Fruit fly (Drosophila melanogaster) whole organism, embryonic: ENCODE data around the gene ND-18.

Source experiments
- Antp ChIP-seq: fragments of 200-800 bp; sonication (Bioruptor generic); optimal IDR thresholded peaks from 3 replicates; lab custom pipeline; 2016; ENCODE audit warnings: missing biosample characterization, missing genetic modification characterization
- Atf-2 ChIP-seq: fragments of 200-800 bp; sonication (Bioruptor generic); optimal IDR thresholded peaks from 2 replicates; lab custom pipeline; 2016; ENCODE audit warnings: missing biosample characterization, missing genetic modification characterization
- Atf3 ChIP-seq: fragments of 200-800 bp; sonication (Bioruptor generic); optimal IDR thresholded peaks from 3 replicates; lab custom pipeline; 2016; ENCODE audit warnings: missing biosample characterization, missing genetic modification characterization
- Awh ChIP-seq: fragments of 200-800 bp; sonication (Bioruptor generic); IDR thresholded peaks from 2 replicates; pipeline ENCODE4, ENCODE4 v1.3.6; 2022; ENCODE audit warnings: missing biosample characterization, missing genetic modification characterization
- CG10565 ChIP-seq: fragments of 200-800 bp; sonication (Bioruptor generic); optimal IDR thresholded peaks from 3 replicates; lab custom pipeline; 2016; ENCODE audit warnings: missing biosample characterization, mild to moderate bottlenecking, missing genetic modification characterization
- CG1233 ChIP-seq: fragments of 200-800 bp; sonication (Bioruptor generic); optimal IDR thresholded peaks from 4 replicates; lab custom pipeline; 2018; ENCODE audit warnings: missing biosample characterization, mild to moderate bottlenecking, missing genetic modification characterization
- CG13287 ChIP-seq: fragments of 200-800 bp; sonication (Bioruptor generic); IDR thresholded peaks from 2 replicates; pipeline ENCODE4 v1.3.6; 2022; ENCODE audit warnings: missing biosample characterization, missing genetic modification characterization; ENCODE audit not compliant: partially characterized antibody
- CG13296 ChIP-seq: fragments of 200-800 bp; sonication (Bioruptor generic); optimal IDR thresholded peaks from 3 replicates; lab custom pipeline; 2018; ENCODE audit warnings: missing biosample characterization, mild to moderate bottlenecking, missing genetic modification characterization
- CG13894 ChIP-seq: fragments of 200-800 bp; sonication (Bioruptor generic); optimal IDR thresholded peaks from 3 replicates; lab custom pipeline; 2018; ENCODE audit warnings: missing biosample characterization, mild to moderate bottlenecking, missing genetic modification characterization, moderate library complexity
- CG15073 ChIP-seq: fragments of 200-800 bp; sonication (Bioruptor generic); optimal IDR thresholded peaks from 2 replicates; lab custom pipeline; 2016; ENCODE audit warnings: missing biosample characterization, missing genetic modification characterization
- CG18262 ChIP-seq: fragments of 200-800 bp; optimal IDR thresholded peaks from 3 replicates; lab custom pipeline; 2019; ENCODE audit warnings: missing biosample characterization, mild to moderate bottlenecking, missing genetic modification characterization, moderate library complexity
- CG2116 ChIP-seq: fragments of 200-800 bp; sonication (Bioruptor generic); optimal IDR thresholded peaks from 3 replicates; lab custom pipeline; 2018; ENCODE audit warnings: missing biosample characterization, mild to moderate bottlenecking, missing genetic modification characterization
- CG2120 ChIP-seq: fragments of 200-800 bp; sonication (Bioruptor generic); optimal IDR thresholded peaks from 3 replicates; lab custom pipeline; 2016; ENCODE audit warnings: missing biosample characterization, missing genetic modification characterization
- CG2199 ChIP-seq: fragments of 200-800 bp; sonication (Bioruptor generic); IDR thresholded peaks from 3 replicates; pipeline ENCODE4 v1.3.6; 2022; ENCODE audit warnings: missing biosample characterization, missing genetic modification characterization
- CG3281 ChIP-seq: fragments of 200-800 bp; sonication (Bioruptor generic); optimal IDR thresholded peaks from 3 replicates; lab custom pipeline; 2017; ENCODE audit warnings: missing biosample characterization, mild to moderate bottlenecking, missing genetic modification characterization
- CG33557 ChIP-seq: fragments of 200-800 bp; sonication (Bioruptor generic); optimal IDR thresholded peaks from 2 replicates; lab custom pipeline; 2019; ENCODE audit warnings: missing biosample characterization, mild to moderate bottlenecking, missing genetic modification characterization, moderate library complexity
- CG34422 ChIP-seq: fragments of 200-800 bp; sonication (Bioruptor generic); IDR thresholded peaks from 3 replicates; pipeline ENCODE4 v1.3.6; 2022; ENCODE audit warnings: missing biosample characterization, missing genetic modification characterization
- CG6854 ChIP-seq: fragments of 200-800 bp; sonication (Bioruptor generic); optimal IDR thresholded peaks from 3 replicates; lab custom pipeline; 2017; ENCODE audit warnings: missing biosample characterization, mild to moderate bottlenecking, missing genetic modification characterization
- CG8765 ChIP-seq: fragments of 200-800 bp; sonication (Bioruptor generic); IDR thresholded peaks from 2 replicates; pipeline ENCODE4 v1.3.6; 2022; ENCODE audit warnings: missing biosample characterization, missing genetic modification characterization
- CG9215 ChIP-seq: fragments of 200-800 bp; sonication (Bioruptor generic); IDR thresholded peaks from 2 replicates; pipeline ENCODE4 v1.3.6; 2022; ENCODE audit warnings: missing biosample characterization, missing genetic modification characterization
- CG9797 ChIP-seq: fragments of 200-800 bp; sonication (Bioruptor generic); optimal IDR thresholded peaks from 3 replicates; lab custom pipeline; 2018; ENCODE audit warnings: missing biosample characterization, mild to moderate bottlenecking, missing genetic modification characterization
- Doc2 ChIP-seq: fragments of 200-800 bp; sonication (Bioruptor generic); IDR thresholded peaks from 2 replicates; pipeline ENCODE4 v1.3.6; 2022; ENCODE audit warnings: missing biosample characterization, missing genetic modification characterization
- H2.0 ChIP-seq: fragments of 200-800 bp; sonication (Bioruptor generic); IDR thresholded peaks from 2 replicates; pipeline ENCODE4 v1.3.6; 2022; ENCODE audit warnings: missing biosample characterization, missing genetic modification characterization
- NC2β ChIP-seq: fragments of 200-800 bp; sonication (Bioruptor generic); optimal IDR thresholded peaks from 2 replicates; lab custom pipeline; 2016; ENCODE audit warnings: missing biosample characterization, missing genetic modification characterization
- NK7.1 ChIP-seq: fragments of 200-800 bp; sonication (Bioruptor generic); optimal IDR thresholded peaks from 3 replicates; lab custom pipeline; 2016; ENCODE audit warnings: missing biosample characterization, missing genetic modification characterization
- Sry-β ChIP-seq: fragments of 200-800 bp; sonication (Bioruptor generic); optimal IDR thresholded peaks from 2 replicates; lab custom pipeline; 2018; ENCODE audit warnings: missing biosample characterization, mild to moderate bottlenecking, missing genetic modification characterization, moderate library complexity
- aop ChIP-seq: fragments of 200-800 bp; sonication (Bioruptor generic); IDR thresholded peaks from 2 replicates; pipeline ENCODE4 v1.3.6; 2022; ENCODE audit warnings: missing biosample characterization, missing genetic modification characterization
- bigmax ChIP-seq: fragments of 200-800 bp; sonication (Bioruptor generic); optimal IDR thresholded peaks from 2 replicates; lab custom pipeline; 2018; ENCODE audit warnings: missing biosample characterization, mild to moderate bottlenecking, missing genetic modification characterization
- dan ChIP-seq: fragments of 200-800 bp; sonication (Bioruptor generic); IDR thresholded peaks from 2 replicates; pipeline ENCODE4 v1.3.6; 2022; ENCODE audit warnings: missing biosample characterization, missing genetic modification characterization
- dati ChIP-seq: fragments of 200-800 bp; sonication (Bioruptor generic); IDR thresholded peaks from 2 replicates; pipeline ENCODE4 v1.3.6; 2022; ENCODE audit warnings: missing biosample characterization, missing genetic modification characterization
- dpn ChIP-seq, 2 experiments: fragments of 200-800 bp; sonication (Bioruptor generic); optimal IDR thresholded peaks; 3 replicates each; lab custom pipeline; 2016; ENCODE audit warnings: missing biosample characterization in 2 of 2, missing genetic modification characterization in 2 of 2
- dysf ChIP-seq: fragments of 200-800 bp; sonication (Bioruptor generic); IDR thresholded peaks from 3 replicates; pipeline ENCODE4 v1.3.6; 2022; ENCODE audit warnings: missing biosample characterization, missing genetic modification characterization
- ems ChIP-seq: fragments of 200-800 bp; sonication (Bioruptor generic); optimal IDR thresholded peaks from 3 replicates; lab custom pipeline; 2016; ENCODE audit warnings: missing biosample characterization, missing genetic modification characterization
- gce ChIP-seq: fragments of 200-800 bp; sonication (Bioruptor generic); IDR thresholded peaks from 3 replicates; pipeline ENCODE4 v1.3.6; 2022; ENCODE audit warnings: missing biosample characterization, missing genetic modification characterization
- gcm2 ChIP-seq: fragments of 200-800 bp; sonication (Bioruptor generic); optimal IDR thresholded peaks from 2 replicates; lab custom pipeline; 2016; ENCODE audit warnings: missing biosample characterization, missing genetic modification characterization
- grau ChIP-seq: fragments of 200-800 bp; optimal IDR thresholded peaks from 3 replicates; lab custom pipeline; 2019; ENCODE audit warnings: missing biosample characterization, mild to moderate bottlenecking, missing genetic modification characterization, moderate library complexity
- grn ChIP-seq: fragments of 200-800 bp; sonication (Bioruptor generic); optimal IDR thresholded peaks from 3 replicates; lab custom pipeline; 2017; ENCODE audit warnings: missing biosample characterization, missing genetic modification characterization
- h ChIP-seq: fragments of >200 bp; optimal IDR thresholded peaks from 2 replicates; lab custom pipeline; 2017
- knrl ChIP-seq: fragments of 200-800 bp; sonication (Bioruptor generic); IDR thresholded peaks from 3 replicates; pipeline ENCODE4 v1.3.6; 2022; ENCODE audit warnings: missing biosample characterization, missing genetic modification characterization; ENCODE audit not compliant: partially characterized antibody
- lmd ChIP-seq: fragments of 200-800 bp; sonication (Bioruptor generic); IDR thresholded peaks from 2 replicates; pipeline ENCODE4 v1.3.6; 2022; ENCODE audit warnings: missing biosample characterization, missing genetic modification characterization
- lov ChIP-seq, 2 experiments: fragments of 200-800 bp in 1 of 2; fragments of >200 bp in 1 of 2; sonication (Bioruptor generic) in 1 of 2; IDR thresholded peaks in 1 of 2; optimal IDR thresholded peaks in 1 of 2; 2 replicates in 1 of 2; 3 replicates in 1 of 2; pipeline versions ENCODE4 v1.3.6 to Lab custom; 2017 to 2022; ENCODE audit warnings: missing biosample characterization in 1 of 2, missing genetic modification characterization in 1 of 2
- nerfin-1 ChIP-seq: fragments of 200-800 bp; sonication (Bioruptor generic); optimal IDR thresholded peaks from 3 replicates; lab custom pipeline; 2019; ENCODE audit warnings: missing biosample characterization, mild to moderate bottlenecking, missing genetic modification characterization, moderate library complexity
- oc ChIP-seq: fragments of 200-800 bp; sonication (Bioruptor generic); optimal IDR thresholded peaks from 2 replicates; lab custom pipeline; 2018; ENCODE audit warnings: missing biosample characterization, mild to moderate bottlenecking, missing genetic modification characterization, moderate library complexity
- odd ChIP-seq: fragments of 200-800 bp; sonication (Bioruptor generic); optimal IDR thresholded peaks from 2 replicates; lab custom pipeline; 2017; ENCODE audit warnings: missing biosample characterization, mild to moderate bottlenecking, missing genetic modification characterization
- p53 ChIP-seq: fragments of 200-800 bp; sonication (Bioruptor generic); optimal IDR thresholded peaks from 2 replicates; lab custom pipeline; 2016; ENCODE audit warnings: missing biosample characterization, missing genetic modification characterization
- phol ChIP-seq: fragments of 200-800 bp; sonication (Bioruptor generic); optimal IDR thresholded peaks from 3 replicates; lab custom pipeline; 2018; ENCODE audit warnings: missing biosample characterization, mild to moderate bottlenecking, missing genetic modification characterization, moderate library complexity
- repo ChIP-seq: fragments of 200-800 bp; sonication (Bioruptor generic); optimal IDR thresholded peaks from 2 replicates; lab custom pipeline; 2016; ENCODE audit warnings: missing biosample characterization, missing genetic modification characterization
- seq ChIP-seq: fragments of 200-800 bp; sonication (Bioruptor generic); IDR thresholded peaks from 2 replicates; pipeline ENCODE4 v1.3.6; 2022; ENCODE audit warnings: missing biosample characterization, missing genetic modification characterization
- sr ChIP-seq: fragments of 200-800 bp; sonication (Bioruptor generic); IDR thresholded peaks from 3 replicates; pipeline ENCODE4 v1.3.6; 2022; ENCODE audit warnings: missing biosample characterization, missing genetic modification characterization
- yki ChIP-seq: fragments of >200 bp; optimal IDR thresholded peaks from 3 replicates; lab custom pipeline; 2018

Gene ND-18

DNA sequence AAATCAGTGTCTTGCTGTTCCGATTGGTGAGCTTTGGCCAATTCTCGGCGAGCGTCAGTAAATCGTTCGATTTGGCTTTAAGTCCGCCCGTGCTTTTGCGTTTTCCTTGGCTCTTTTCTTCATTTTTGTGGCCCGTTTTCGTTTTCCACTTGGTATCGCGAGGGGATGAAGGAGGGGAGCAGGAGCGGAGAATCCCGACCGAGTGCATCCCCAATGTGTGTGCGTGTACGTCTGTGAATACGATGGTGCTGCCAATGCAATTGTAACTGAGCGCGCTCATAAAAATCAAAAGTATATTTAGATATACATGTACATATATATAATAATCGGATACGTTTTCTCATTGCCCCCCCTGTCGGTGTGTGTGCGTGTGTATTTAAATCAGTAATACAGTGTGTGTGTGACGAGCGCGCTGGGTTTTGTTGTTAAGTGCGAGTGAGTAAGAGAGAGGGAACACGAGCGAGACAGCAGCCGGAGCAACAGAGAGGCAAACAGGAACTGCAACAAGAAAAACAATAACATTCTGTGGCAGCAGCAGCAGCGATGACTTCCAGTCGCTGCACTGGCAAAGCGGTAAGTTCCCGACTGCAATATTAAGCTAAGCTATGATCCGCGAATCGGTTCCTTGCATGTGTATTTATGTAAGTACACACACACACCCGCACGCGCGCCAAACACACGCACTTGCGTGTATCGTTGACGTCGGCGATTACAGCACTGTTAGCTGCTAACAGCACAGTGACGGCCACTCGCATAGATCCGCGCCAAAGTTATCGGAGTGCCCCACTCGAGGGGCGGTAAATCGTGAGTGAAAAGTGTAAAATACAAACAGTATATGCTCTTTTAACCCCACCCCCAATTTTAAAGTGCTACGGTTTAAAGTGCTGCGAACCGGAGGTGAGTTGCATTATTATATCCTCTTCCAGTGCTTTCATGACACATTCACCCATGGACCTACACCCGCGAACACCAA lies 3.7 kb downstream of the ND-18 start (continued):
- peak; percentile 41 for TF ChIP-seq phol (tag; lab: Kevin White, UChicago)
- TF ChIP-seq seq (GFP tag; lab: Robert Waterston, UW): peak; percentile 56; the same call in 1 of the 2 replicates
- peak; percentile 62 for TF ChIP-seq CG9215 (GFP tag; lab: Robert Waterston, UW)
- peak; percentile 42 for TF ChIP-seq CG18262 (tag; lab: Kevin White, UChicago)
- peak; percentile 70; the same call in 1 of the 3 replicates for TF ChIP-seq gce (GFP tag; lab: Robert Waterston, UW)
- no peak for TF ChIP-seq dati (GFP tag; lab: Robert Waterston, UW)
- TF ChIP-seq sr (GFP tag; lab: Robert Waterston, UW): no peak
- peak; percentile 74 for TF ChIP-seq grau (tag; lab: Kevin White, UChicago)
- TF ChIP-seq odd (GFP tag; lab: Kevin White, UChicago): peak; percentile 22
- TF ChIP-seq Sry-β (GFP tag; lab: Kevin White, UChicago): no peak
- peak; percentile 59 for TF ChIP-seq NK7.1 (GFP tag; lab: Kevin White, UChicago)
- TF ChIP-seq CG1233: peak; percentile 31
- no peak for TF ChIP-seq Awh (GFP tag; lab: Robert Waterston, UW)
- TF ChIP-seq CG2120: peak; percentile 78
- TF ChIP-seq Doc2 (GFP tag; lab: Robert Waterston, UW): no peak
- TF ChIP-seq lov (optimal IDR thresholded peaks at IDR 0.05; lab: Kevin White, UChicago): no peak
- TF ChIP-seq lov (GFP tag; IDR thresholded peaks at IDR 0.05; lab: Robert Waterston, UW): no peak
- TF ChIP-seq oc (tag; lab: Kevin White, UChicago): no peak
- peak; percentile 37 for TF ChIP-seq CG6854 (GFP tag; lab: Kevin White, UChicago)
- TF ChIP-seq CG33557 (GFP tag; lab: Kevin White, UChicago): no peak
- no peak for TF ChIP-seq NC2β (GFP tag; lab: Kevin White, UChicago)
- peak; percentile 34 for TF ChIP-seq CG13894 (tag; lab: Kevin White, UChicago)
- no peak for TF ChIP-seq CG13287
- TF ChIP-seq bigmax (GFP tag; lab: Kevin White, UChicago): no peak
- TF ChIP-seq Atf3 (GFP tag; lab: Kevin White, UChicago): peak; percentile 26
- no peak for TF ChIP-seq CG10565 (GFP tag; lab: Kevin White, UChicago)
- TF ChIP-seq CG8765 (GFP tag; lab: Robert Waterston, UW): no peak
- TF ChIP-seq Antp: peak; percentile 73
- TF ChIP-seq nerfin-1 (tag; lab: Kevin White, UChicago): peak; percentile 0
- TF ChIP-seq p53 (GFP tag; lab: Kevin White, UChicago): peak; percentile 10
- no peak for TF ChIP-seq CG2199 (GFP tag; lab: Robert Waterston, UW)
- peak; percentile 81 for TF ChIP-seq CG3281 (GFP tag; lab: Kevin White, UChicago)
- no peak for TF ChIP-seq aop
- no peak for TF ChIP-seq CG9797
- TF ChIP-seq H2.0: peak; percentile 36
- peak; percentile 68 for TF ChIP-seq lmd
- no peak for TF ChIP-seq yki (lab: Kevin White, UChicago)
- TF ChIP-seq gcm2 (GFP tag; lab: Kevin White, UChicago): peak; percentile 39
- peak; percentile 16 for TF ChIP-seq ems
- TF ChIP-seq dysf: peak; percentile 75
- TF ChIP-seq repo (GFP tag; lab: Kevin White, UChicago): no peak
- TF ChIP-seq knrl (GFP tag; lab: Robert Waterston, UW): no peak; the same call in 2 of the 3 replicates
- peak; percentile 61 for TF ChIP-seq Atf-2 (GFP tag; lab: Kevin White, UChicago)
- TF ChIP-seq CG15073 (GFP tag; lab: Kevin White, UChicago): peak; percentile 76
- peak; percentile 59 for TF ChIP-seq CG13296
- TF ChIP-seq CG34422 (GFP tag; lab: Robert Waterston, UW): no peak; the same call in 1 of the 3 replicates
- TF ChIP-seq grn (GFP tag; lab: Kevin White, UChicago): no peak
- TF ChIP-seq h (lab: Kevin White, UChicago): no peak
- peak; percentile 46 to 47 for TF ChIP-seq dpn (GFP tag; optimal IDR thresholded peaks at IDR 0.05; lab: Kevin White, UChicago)
- no peak for TF ChIP-seq CG2116 (GFP tag; lab: Kevin White, UChicago)
- TF ChIP-seq dan (GFP tag; lab: Robert Waterston, UW): no peak
